Worm (Caenorhabditis elegans) whole organism, L3 larva: ENCODE data around the gene K10H10.10.

Experiments
- R02D3.7 ChIP-seq: fragments of 150-350 bp; optimal IDR thresholded peaks from 2 replicates; lab custom pipeline; 2014; ENCODE audit warnings: missing biosample characterization, missing genetic modification characterization
- daf-12 ChIP-seq: fragments of 150-350 bp; optimal IDR thresholded peaks from 2 replicates; lab custom pipeline; 2014; ENCODE audit warnings: missing biosample characterization, missing genetic modification reagents, missing genetic modification characterization
- elt-2 ChIP-seq: sonication (generic microtip); optimal IDR thresholded peaks from 2 replicates; lab custom pipeline; 2016; ENCODE audit warnings: missing genetic modification reagents, mild to moderate bottlenecking, missing genetic modification characterization, missing compliant biosample characterization
- fkh-10 ChIP-seq: sonication (generic microtip); optimal IDR thresholded peaks from 2 replicates; lab custom pipeline; 2017; ENCODE audit warnings: missing biosample characterization, missing genetic modification reagents, missing genetic modification characterization
- jun-1 ChIP-seq: fragments of 150-350 bp; optimal IDR thresholded peaks from 2 replicates; lab custom pipeline; 2014; ENCODE audit warnings: missing biosample characterization, missing genetic modification reagents, missing genetic modification characterization
- lsy-12 ChIP-seq: sonication (generic microtip); optimal IDR thresholded peaks from 2 replicates; lab custom pipeline; 2016; ENCODE audit warnings: mild to moderate bottlenecking, missing genetic modification characterization, missing compliant biosample characterization
- mdl-1 ChIP-seq: fragments of 150-350 bp; optimal IDR thresholded peaks from 2 replicates; lab custom pipeline; 2014; ENCODE audit warnings: missing biosample characterization, missing genetic modification characterization
- nhr-11 ChIP-seq: fragments of 150-350 bp; optimal IDR thresholded peaks from 2 replicates; lab custom pipeline; 2014; ENCODE audit warnings: missing biosample characterization, missing genetic modification characterization
- nhr-12 ChIP-seq: fragments of 150-350 bp; optimal IDR thresholded peaks from 2 replicates; lab custom pipeline; 2014; ENCODE audit warnings: missing biosample characterization, missing genetic modification characterization
- nhr-25 ChIP-seq: sonication (generic microtip); optimal IDR thresholded peaks from 2 replicates; lab custom pipeline; 2017; ENCODE audit warnings: missing biosample characterization, missing genetic modification characterization
- snpc-4 ChIP-seq: fragments of 150-350 bp; optimal IDR thresholded peaks from 2 replicates; lab custom pipeline; 2014; ENCODE audit warnings: missing biosample characterization, missing genetic modification characterization
- unc-39 ChIP-seq: sonication (generic microtip); optimal IDR thresholded peaks from 4 replicates; lab custom pipeline; 2017; ENCODE audit warnings: missing biosample characterization, missing genetic modification characterization
- unc-62 ChIP-seq: fragments of 150-350 bp; sonication (generic microtip); optimal IDR thresholded peaks from 4 replicates; lab custom pipeline; 2014; ENCODE audit warnings: missing biosample characterization, missing genetic modification reagents, missing genetic modification characterization
- zag-1 ChIP-seq: fragments of 150-350 bp; optimal IDR thresholded peaks from 2 replicates; lab custom pipeline; 2014; ENCODE audit warnings: missing biosample characterization, missing genetic modification characterization

- TF ChIP-seq fkh-10, result no peak
- no peak for TF ChIP-seq mdl-1 (tag; lab: Kevin White, UChicago)
- no peak for TF ChIP-seq unc-62 (GFP tag; lab: Kevin White, UChicago)
- no peak for TF ChIP-seq lsy-12 (tag; lab: Kevin White, UChicago)
- no peak for TF ChIP-seq zag-1 (tag; lab: Kevin White, UChicago)
- TF ChIP-seq unc-39 (tag; lab: Kevin White, UChicago), result no peak
- TF ChIP-seq elt-2 (tag; lab: Kevin White, UChicago), result peak; percentile 65
- TF ChIP-seq nhr-25 (tag; lab: Kevin White, UChicago), result no peak
- no peak for TF ChIP-seq snpc-4 (tag; lab: Kevin White, UChicago)
- no peak for TF ChIP-seq jun-1 (tag; lab: Kevin White, UChicago)
- TF ChIP-seq R02D3.7 (tag; lab: Kevin White, UChicago), result no peak
- TF ChIP-seq daf-12 (tag; lab: Kevin White, UChicago), result no peak
- TF ChIP-seq nhr-12, result no peak
- no peak for TF ChIP-seq nhr-11
These were observed 13.1 kb upstream of the K10H10.10 start for ce11 chrII:14494464-14494863.
